Worm (Caenorhabditis elegans): ENCODE data around the gene fbxa-143.

- TF ChIP-seq him-1 (tag; optimal IDR thresholded peaks at IDR 0.05) (no peak), W03F9.2 (tag; optimal IDR thresholded peaks at IDR 0.05) (no peak)
Measured at ce11 chrV:16121451-16121850, 5.8 kb downstream of the fbxa-143 start.
